Worm (Caenorhabditis elegans): Measurements from ENCODE around the gene swip-10.

Gene swip-10

DNA sequence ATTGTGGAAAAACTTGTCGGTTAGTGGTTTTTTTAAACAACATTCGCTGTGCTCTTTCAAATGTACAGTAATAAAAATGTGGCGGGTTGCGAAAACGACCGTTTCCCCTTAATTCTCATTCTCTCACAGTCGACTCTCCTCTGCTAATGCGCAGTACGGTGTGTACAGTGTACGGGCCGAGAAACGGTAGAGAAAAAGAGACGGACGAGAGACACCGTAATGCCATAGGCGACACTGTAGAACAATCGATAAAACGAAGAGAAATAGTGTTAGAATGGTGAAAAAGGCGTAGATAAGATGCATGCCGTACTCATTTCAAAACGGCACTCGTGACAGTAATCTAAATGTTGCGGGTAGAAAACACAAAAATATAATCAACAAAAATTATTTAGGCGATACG is 27.6 kb downstream of the swip-10 start (continued):
- TF ChIP-seq hmg-1.2 (GFP tag; IDR thresholded peaks at IDR 0.05) (peak; percentile 46; the same call in 1 of the 2 replicates), B0035.1 (tag; optimal IDR thresholded peaks at IDR 0.05) (no peak), tbx-9 (tag; optimal IDR thresholded peaks at IDR 0.05; ENCODE audit: borderline replicate concordance) (no peak), madf-3 (GFP tag; IDR thresholded peaks at IDR 0.05) (no peak), ama-1 (optimal IDR thresholded peaks at IDR 0.05) (no peak), ama-1 (GFP tag; optimal IDR thresholded peaks at IDR 0.05) (no peak), dpl-1 (GFP tag; optimal IDR thresholded peaks at IDR 0.05) (no peak), zfh-2 (GFP tag; conservative IDR thresholded peaks at IDR 0.05) (no peak), ztf-26 (tag; optimal IDR thresholded peaks at IDR 0.05) (peak; percentile 1), lin-40 (tag; optimal IDR thresholded peaks at IDR 0.05) (peak; percentile 15)

DNA sequence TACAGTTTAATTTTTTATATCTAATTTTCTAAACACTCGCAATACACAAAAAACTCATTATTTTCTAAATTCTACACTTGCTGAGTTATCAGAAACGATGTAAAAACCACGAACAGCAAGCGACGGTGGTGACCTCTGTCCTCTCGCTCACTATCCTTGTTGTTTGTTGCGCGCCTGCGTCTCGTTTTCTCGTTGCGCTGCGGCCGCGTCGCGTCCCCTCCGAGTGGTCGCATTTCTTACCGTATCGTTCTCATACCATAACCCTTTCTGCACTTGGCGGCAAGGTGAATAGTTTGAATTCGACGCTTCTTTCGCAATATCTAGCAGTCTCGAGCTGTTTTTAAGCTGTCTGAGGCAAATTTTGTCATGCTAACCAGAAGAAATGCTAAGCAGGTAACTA is 28.6 kb downstream of the swip-10 start, which contains the start of gene lsy-2:
lsy-2 (plus strand) TSS at position 271 of the 400 bp plus-strand sequence.
- no peak for TF ChIP-seq mel-28 (tag; optimal IDR thresholded peaks at IDR 0.05; ENCODE audit: borderline replicate concordance)
- no peak for TF ChIP-seq him-1 (tag; optimal IDR thresholded peaks at IDR 0.05)
- no peak for TF ChIP-seq ZK185.1 (tag; optimal IDR thresholded peaks at IDR 0.05; ENCODE audit: poor library complexity, severe bottlenecking)
- TF ChIP-seq F57C9.4 (tag; optimal IDR thresholded peaks at IDR 0.05), result no peak
- TF ChIP-seq akir-1 (GFP tag; optimal IDR thresholded peaks at IDR 0.05), result no peak
- TF ChIP-seq fkh-3 (tag; optimal IDR thresholded peaks at IDR 0.05), result no peak
- TF ChIP-seq madf-3 (GFP tag; IDR thresholded peaks at IDR 0.05), result peak; percentile 92
- peak; percentile 27; the same call in 1 of the 2 replicates for TF ChIP-seq hmg-1.2 (GFP tag; IDR thresholded peaks at IDR 0.05)
- peak; percentile 41 for TF ChIP-seq lin-40 (tag; optimal IDR thresholded peaks at IDR 0.05)
- TF ChIP-seq C06A6.2 (GFP tag; conservative IDR thresholded peaks at IDR 0.05), result no peak; the same call in 1 of the 2 replicates
- TF ChIP-seq nhr-80 (tag; optimal IDR thresholded peaks at IDR 0.05), result peak; percentile 45
- peak; percentile 63 for TF ChIP-seq cebp-1 (GFP tag; IDR thresholded peaks at IDR 0.05)
- TF ChIP-seq cebp-1 (tag; optimal IDR thresholded peaks at IDR 0.05), result peak; percentile 88
- TF ChIP-seq ztf-25 (GFP tag; IDR thresholded peaks at IDR 0.05), result no peak
- no peak for TF ChIP-seq ceh-79 (tag; optimal IDR thresholded peaks at IDR 0.05)
- TF ChIP-seq F37B4.10 (GFP tag; IDR thresholded peaks at IDR 0.05), result no peak
- TF ChIP-seq pbrm-1 (GFP tag; IDR thresholded peaks at IDR 0.05), result no peak
- TF ChIP-seq F39B2.1 (GFP tag; IDR thresholded peaks at IDR 0.05), result no peak
- TF ChIP-seq pha-4 (tag; optimal IDR thresholded peaks at IDR 0.05), result no peak
- TF ChIP-seq let-607 (tag; optimal IDR thresholded peaks at IDR 0.05), result no peak
- peak; percentile 8 for TF ChIP-seq efl-1 (GFP tag; optimal IDR thresholded peaks at IDR 0.05)
- TF ChIP-seq repo-1 (tag; optimal IDR thresholded peaks at IDR 0.05), result no peak
- no peak for TF ChIP-seq mes-4 (tag; optimal IDR thresholded peaks at IDR 0.05)
- no peak for TF ChIP-seq Y79H2A.3 (GFP tag; conservative IDR thresholded peaks at IDR 0.05)
- no peak for TF ChIP-seq egrh-3 (GFP tag; IDR thresholded peaks at IDR 0.05)
- TF ChIP-seq dpff-1 (tag; optimal IDR thresholded peaks at IDR 0.05), result no peak
- no peak for TF ChIP-seq madf-8 (GFP tag; conservative IDR thresholded peaks at IDR 0.05)
- TF ChIP-seq mcd-1 (GFP tag; IDR thresholded peaks at IDR 0.05), result peak; percentile 29; the same call in 1 of the 2 replicates
- no peak for TF ChIP-seq let-526 (GFP tag; IDR thresholded peaks at IDR 0.05)
- no peak for TF ChIP-seq Y67H2A.10 (GFP tag; conservative IDR thresholded peaks at IDR 0.05)
- peak in 1 of 3 experiments; percentile 49 for TF ChIP-seq lin-35 (GFP tag; optimal IDR thresholded peaks at IDR 0.05)
- no peak for TF ChIP-seq ztf-6 (GFP tag; IDR thresholded peaks at IDR 0.05)
- TF ChIP-seq rcor-1 (GFP tag; IDR thresholded peaks at IDR 0.05), result no peak
- TF ChIP-seq tlf-1 (GFP tag; optimal IDR thresholded peaks at IDR 0.05), result no peak
- TF ChIP-seq zfh-2 (GFP tag; conservative IDR thresholded peaks at IDR 0.05), result peak; percentile 77
- no peak for TF ChIP-seq nhr-90 (tag; optimal IDR thresholded peaks at IDR 0.05)
- peak; percentile 79 for TF ChIP-seq K12H6.12 (tag; optimal IDR thresholded peaks at IDR 0.05)
- no peak for TF ChIP-seq bed-2 (GFP tag; IDR thresholded peaks at IDR 0.05)
- no peak for TF ChIP-seq lin-26 (GFP tag; IDR thresholded peaks at IDR 0.05)
- no peak for TF ChIP-seq ekl-4 (GFP tag; IDR thresholded peaks at IDR 0.05)
- TF ChIP-seq ceh-27 (GFP tag; optimal IDR thresholded peaks at IDR 0.05), result peak; percentile 52
- TF ChIP-seq madf-10 (tag; optimal IDR thresholded peaks at IDR 0.05), result peak; percentile 4
